Worm (Caenorhabditis elegans): ENCODE measurements around the gene Y57G11C.33.

ce11 chrIV:14704155-14704554, 47.3 kb downstream of the Y57G11C.33 start, which contains the start of gene Y57G11C.40:
- TF ChIP-seq ama-1 (optimal IDR thresholded peaks at IDR 0.05) (no peak), sea-1 (GFP tag; conservative IDR thresholded peaks at IDR 0.05) (no peak), tbx-37 (GFP tag; conservative IDR thresholded peaks at IDR 0.05) (no peak), B0310.2 (tag; optimal IDR thresholded peaks at IDR 0.05) (no peak), tbx-11 (GFP tag; IDR thresholded peaks at IDR 0.05) (no peak), hnd-1 (tag; optimal IDR thresholded peaks at IDR 0.05) (no peak), flt-1 (GFP tag; IDR thresholded peaks at IDR 0.05) (no peak), scrt-1 (GFP tag; IDR thresholded peaks at IDR 0.05) (no peak), ceh-13 (GFP tag; optimal IDR thresholded peaks at IDR 0.05) (no peak), pes-1 (GFP tag; IDR thresholded peaks at IDR 0.05) (no peak), hmg-4 (GFP tag; optimal IDR thresholded peaks at IDR 0.05) (no peak), tra-4 (tag; optimal IDR thresholded peaks at IDR 0.05) (no peak), ets-7 (tag; optimal IDR thresholded peaks at IDR 0.05) (no peak)

All from whole organism, early embryonic.